Worm (Caenorhabditis elegans) whole organism, mixed stage, embryonic: Measurements from ENCODE around the gene K05G3.2.

Experiments
- blmp-1 ChIP-seq: fragments of 150-350 bp; optimal IDR thresholded peaks from 2 replicates; lab custom pipeline; 2014; ENCODE audit warnings: missing biosample characterization, missing genetic modification characterization
- ceh-43 ChIP-seq: fragments of 200-800 bp; sonication (Bioruptor generic); optimal IDR thresholded peaks from 2 replicates; lab custom pipeline; 2018; ENCODE audit warnings: mild to moderate bottlenecking, missing genetic modification characterization, moderate library complexity, missing compliant biosample characterization
- ces-1 ChIP-seq: fragments of 150-350 bp; optimal IDR thresholded peaks from 2 replicates; lab custom pipeline; 2014; ENCODE audit warnings: missing biosample characterization, missing genetic modification reagents, missing genetic modification characterization
- elt-1 ChIP-seq: sonication (generic microtip); optimal IDR thresholded peaks from 2 replicates; lab custom pipeline; 2017; ENCODE audit warnings: missing genetic modification characterization, mild to moderate bottlenecking, missing compliant biosample characterization, antibody characterized with exemption, moderate library complexity, borderline replicate concordance; ENCODE audit not compliant: insufficient read depth
- elt-3 ChIP-seq: fragments of 150-350 bp; optimal IDR thresholded peaks from 2 replicates; lab custom pipeline; 2014; ENCODE audit warnings: missing biosample characterization, missing genetic modification characterization
- lin-13 ChIP-seq: fragments of 150-350 bp; optimal IDR thresholded peaks from 2 replicates; lab custom pipeline; 2014; ENCODE audit warnings: missing biosample characterization, missing genetic modification characterization
- mab-5 ChIP-seq: fragments of 150-350 bp; optimal IDR thresholded peaks from 2 replicates; lab custom pipeline; 2014; ENCODE audit warnings: missing biosample characterization, missing genetic modification characterization
- nhr-76 ChIP-seq: sonication (generic microtip); optimal IDR thresholded peaks from 2 replicates; lab custom pipeline; 2017; ENCODE audit warnings: missing biosample characterization, missing genetic modification characterization
- pha-4 ChIP-seq: fragments of 150-350 bp; optimal IDR thresholded peaks from 2 replicates; lab custom pipeline; 2018; ENCODE audit warnings: missing biosample characterization, missing genetic modification reagents, missing genetic modification characterization
- snpc-4 ChIP-seq: fragments of 150-350 bp; optimal IDR thresholded peaks from 2 replicates; lab custom pipeline; 2014; ENCODE audit warnings: missing biosample characterization, missing genetic modification characterization
- unc-39 ChIP-seq: fragments of 150-350 bp; optimal IDR thresholded peaks from 2 replicates; lab custom pipeline; 2014; ENCODE audit warnings: missing biosample characterization, missing genetic modification characterization
- unc-62 ChIP-seq: fragments of 150-350 bp; optimal IDR thresholded peaks from 2 replicates; lab custom pipeline; 2014; ENCODE audit warnings: missing biosample characterization, missing genetic modification reagents, missing genetic modification characterization
- zip-8 ChIP-seq: fragments of 150-350 bp; optimal IDR thresholded peaks from 2 replicates; lab custom pipeline; 2014; ENCODE audit warnings: missing biosample characterization, missing genetic modification characterization

ce11 chrX:16445793-16446248, 48.9 kb upstream of the K05G3.2 start, which contains the start of gene twf-2:
- TF ChIP-seq ces-1 (GFP tag; lab: Kevin White, UChicago): peak; percentile 63
- peak; percentile 91 for TF ChIP-seq unc-62
- TF ChIP-seq unc-39 (tag; lab: Kevin White, UChicago): no peak
- no peak for TF ChIP-seq blmp-1 (tag; lab: Kevin White, UChicago)
- TF ChIP-seq mab-5 (tag; lab: Kevin White, UChicago): no peak
- TF ChIP-seq elt-1: no peak
- TF ChIP-seq nhr-76 (tag; lab: Kevin White, UChicago): no peak
- TF ChIP-seq pha-4 (tag; lab: Kevin White, UChicago): peak; percentile 56
- peak; percentile 29 for TF ChIP-seq lin-13 (tag; lab: Kevin White, UChicago)
- TF ChIP-seq ceh-43 (GFP tag; lab: Kevin White, UChicago): no peak
- no peak for TF ChIP-seq zip-8
- TF ChIP-seq snpc-4: no peak
- no peak for TF ChIP-seq elt-3
